Fruit fly (Drosophila melanogaster): Measurements from ENCODE around the gene CG33270.

CG33270 gene

dm6 chr3L:11550359-11551056 lies 27.9 kb downstream of the CG33270 start:
- TF ChIP-seq CG13775 (GFP tag; optimal IDR thresholded peaks at IDR 0.05) = no peak
- peak; percentile 5 for TF ChIP-seq CG10543 (GFP tag; optimal IDR thresholded peaks at IDR 0.05)
- peak; percentile 45 for TF ChIP-seq sd (tag; optimal IDR thresholded peaks at IDR 0.05)
- TF ChIP-seq Kr (GFP tag; optimal IDR thresholded peaks at IDR 0.05) = no peak
- peak; percentile 57 for TF ChIP-seq lab (GFP tag; optimal IDR thresholded peaks at IDR 0.05)
- peak; percentile 6; the same call in 1 of the 2 replicates for TF ChIP-seq CG13287 (GFP tag; IDR thresholded peaks at IDR 0.05; ENCODE audit: partially characterized antibody)
- TF ChIP-seq CG3847 (GFP tag; IDR thresholded peaks at IDR 0.05) = peak; percentile 17; the same call in 1 of the 2 replicates
- peak; percentile 69 for TF ChIP-seq CG12769 (tag; optimal IDR thresholded peaks at IDR 0.05)
- 0 out of 2 replicates have a peak, but pooled peaks have one; percentile 16 for TF ChIP-seq CG14441 (GFP tag; IDR thresholded peaks at IDR 0.05)
- TF ChIP-seq br (optimal IDR thresholded peaks at IDR 0.05) = no peak
- TF ChIP-seq CG4360 (GFP tag; IDR thresholded peaks at IDR 0.05) = no peak
- peak; percentile 37; the same call in 1 of the 2 replicates for TF ChIP-seq rib (GFP tag; IDR thresholded peaks at IDR 0.05)
- TF ChIP-seq CG34224 (GFP tag; IDR thresholded peaks at IDR 0.05; ENCODE audit: partially characterized antibody) = no peak
- peak in 1 of 2 experiments; percentile 19 for TF ChIP-seq dpn (GFP tag; optimal IDR thresholded peaks at IDR 0.05)
- no peak for TF ChIP-seq B-H2 (GFP tag; optimal IDR thresholded peaks at IDR 0.05)
- TF ChIP-seq CG9932 (GFP tag; IDR thresholded peaks at IDR 0.05) = peak; percentile 29; the same call in 1 of the 2 replicates
- TF ChIP-seq NC2α (GFP tag; optimal IDR thresholded peaks at IDR 0.05) = no peak
- no peak for TF ChIP-seq CG17912 (GFP tag; optimal IDR thresholded peaks at IDR 0.05)
- no peak for TF ChIP-seq CG8290 (GFP tag; optimal IDR thresholded peaks at IDR 0.05)
- TF ChIP-seq CG8290 (tag; optimal IDR thresholded peaks at IDR 0.05) = peak in 1 of 2 experiments; percentile 64
- TF ChIP-seq Doc2 (GFP tag; IDR thresholded peaks at IDR 0.05) = no peak
- TF ChIP-seq chn (GFP tag; optimal IDR thresholded peaks at IDR 0.05) = no peak
- TF ChIP-seq mirr (GFP tag; optimal IDR thresholded peaks at IDR 0.05) = peak; percentile 68
- TF ChIP-seq CG9876 (GFP tag; optimal IDR thresholded peaks at IDR 0.05) = no peak
- TF ChIP-seq CG4854 (GFP tag; optimal IDR thresholded peaks at IDR 0.05) = no peak
- TF ChIP-seq Sry-β (GFP tag; optimal IDR thresholded peaks at IDR 0.05) = no peak
- peak; percentile 90 for TF ChIP-seq Blimp-1 (GFP tag; optimal IDR thresholded peaks at IDR 0.05)
- peak; percentile 12; the same call in 1 of the 3 replicates for TF ChIP-seq dysf (GFP tag; IDR thresholded peaks at IDR 0.05)
- peak; percentile 85 for TF ChIP-seq abd-A (tag; optimal IDR thresholded peaks at IDR 0.05)
- 0 out of 3 replicates have a peak, but pooled peaks have one; percentile 40 for TF ChIP-seq Dbx (GFP tag; IDR thresholded peaks at IDR 0.05)
- 0 out of 3 replicates have a peak, but pooled peaks have one; percentile 20 for TF ChIP-seq CG17361 (GFP tag; IDR thresholded peaks at IDR 0.05)
- peak; percentile 7 for TF ChIP-seq CG10431 (GFP tag; optimal IDR thresholded peaks at IDR 0.05)
- TF ChIP-seq Nf-YB (GFP tag; optimal IDR thresholded peaks at IDR 0.05) = no peak
- no peak for TF ChIP-seq Atf-2 (GFP tag; optimal IDR thresholded peaks at IDR 0.05)
- no peak for TF ChIP-seq ems (GFP tag; optimal IDR thresholded peaks at IDR 0.05)
- TF ChIP-seq sens-2 (GFP tag; IDR thresholded peaks at IDR 0.05) = no peak
- TF ChIP-seq gsb (GFP tag; IDR thresholded peaks at IDR 0.05) = no peak
- TF ChIP-seq CG32772 (GFP tag; IDR thresholded peaks at IDR 0.05) = 0 out of 2 replicates have a peak, but pooled peaks have one; percentile 10
- peak; percentile 93 for TF ChIP-seq chinmo (GFP tag; IDR thresholded peaks at IDR 0.05; ENCODE audit: partially characterized antibody)
- TF ChIP-seq ken (GFP tag; IDR thresholded peaks at IDR 0.05) = no peak
- TF ChIP-seq ERR (GFP tag; optimal IDR thresholded peaks at IDR 0.05) = peak; percentile 30
- TF ChIP-seq CG11695 (GFP tag; IDR thresholded peaks at IDR 0.05) = peak; percentile 45; the same call in 1 of the 3 replicates
- TF ChIP-seq MBD-R2 (GFP tag; IDR thresholded peaks at IDR 0.05) = no peak
- no peak for TF ChIP-seq nom (GFP tag; optimal IDR thresholded peaks at IDR 0.05)
- TF ChIP-seq ro (GFP tag; IDR thresholded peaks at IDR 0.05) = no peak
- no peak for TF ChIP-seq lilli (GFP tag; optimal IDR thresholded peaks at IDR 0.05)
- TF ChIP-seq Fer1 (GFP tag; optimal IDR thresholded peaks at IDR 0.05) = peak; percentile 3
- peak; percentile 89 for TF ChIP-seq Med (GFP tag)
- TF ChIP-seq slbo (GFP tag; IDR thresholded peaks at IDR 0.05) = peak; percentile 44; the same call in 1 of the 2 replicates
- no peak for TF ChIP-seq Dip2 (GFP tag; IDR thresholded peaks at IDR 0.05)

All from whole organism, embryonic.